Worm (Caenorhabditis elegans) whole organism, midembryonic: ENCODE data around the gene F45D3.3.

Source experiments
- T22C8.4 ChIP-seq: fragments of 200-800 bp; sonication (Bioruptor generic); IDR thresholded peaks from 2 replicates; pipeline ENCODE4 v1.3.6; 2022; ENCODE audit warnings: missing genetic modification characterization, missing compliant biosample characterization
- cog-1 ChIP-seq: sonication (generic microtip); optimal IDR thresholded peaks from 2 replicates; lab custom pipeline; 2016; ENCODE audit warnings: missing genetic modification characterization, missing compliant biosample characterization
- flt-1 ChIP-seq: fragments of 200-800 bp; sonication (Bioruptor generic); IDR thresholded peaks from 2 replicates; pipeline ENCODE4 v1.3.6; 2022; ENCODE audit warnings: missing genetic modification characterization, missing compliant biosample characterization
- klf-2 ChIP-seq: fragments of 200-800 bp; sonication (Bioruptor generic); conservative IDR thresholded peaks from 2 replicates; pipeline ENCODE4 v1.3.6; 2022; ENCODE audit warnings: missing genetic modification reagents, missing genetic modification characterization, missing compliant biosample characterization
- med-1 ChIP-seq: sonication (generic microtip); optimal IDR thresholded peaks from 2 replicates; lab custom pipeline; 2017; ENCODE audit warnings: missing genetic modification characterization, mild to moderate bottlenecking, missing compliant biosample characterization, antibody characterized with exemption, missing genetic modification reagents; ENCODE audit not compliant: insufficient read depth
- ref-1 ChIP-seq: fragments of 200-800 bp; sonication (Bioruptor generic); conservative IDR thresholded peaks from 2 replicates; pipeline ENCODE4 v1.3.6; 2022; ENCODE audit warnings: missing genetic modification reagents, missing genetic modification characterization, missing compliant biosample characterization
- tab-1 ChIP-seq: fragments of 200-800 bp; sonication (Bioruptor generic); IDR thresholded peaks from 2 replicates; pipeline ENCODE4 v1.3.6; 2022; ENCODE audit warnings: missing genetic modification characterization, missing compliant biosample characterization
- ztf-23 ChIP-seq: fragments of 200-800 bp; sonication (Bioruptor generic); IDR thresholded peaks from 2 replicates; pipeline ENCODE4 v1.3.6; 2022; ENCODE audit warnings: missing genetic modification reagents, missing genetic modification characterization, missing compliant biosample characterization
- ztf-29 ChIP-seq: fragments of 200-800 bp; sonication (Bioruptor generic); IDR thresholded peaks from 2 replicates; pipeline ENCODE4 v1.3.6; 2022; ENCODE audit warnings: missing genetic modification reagents, missing genetic modification characterization, missing compliant biosample characterization

The F45D3.3 gene

ce11 chrV:12564902-12565301, 14.7 kb upstream of the F45D3.3 start:
- TF ChIP-seq cog-1 (tag; lab: Kevin White, UChicago) (no peak), flt-1 (no peak), ztf-29 (GFP tag; lab: Robert Waterston, UW) (no peak), tab-1 (GFP tag; lab: Robert Waterston, UW) (no peak), ref-1 (GFP tag; lab: Robert Waterston, UW) (no peak), T22C8.4 (no peak), med-1 (no peak), ztf-23 (GFP tag; lab: Robert Waterston, UW) (no peak), klf-2 (GFP tag; lab: Robert Waterston, UW) (no peak)

ce11 chrV:12563187-12563586, 13.0 kb upstream of the F45D3.3 start, which contains the start of gene mrps-5:
Gene mrps-5, plus strand, starts transcription at chrV:12563487.
- no peak for TF ChIP-seq ztf-23 (GFP tag; lab: Robert Waterston, UW)
- no peak for TF ChIP-seq flt-1
- no peak for TF ChIP-seq med-1
- TF ChIP-seq tab-1 (GFP tag; lab: Robert Waterston, UW): no peak
- TF ChIP-seq T22C8.4: no peak
- TF ChIP-seq ref-1 (GFP tag; lab: Robert Waterston, UW): no peak

ce11 chrV:12560328-12560782, 10.2 kb upstream of the F45D3.3 start, which contains the start of gene sel-1:
Gene sel-1, plus strand, starts transcription at chrV:12560732.
- TF ChIP-seq tab-1 (GFP tag; lab: Robert Waterston, UW): no peak
- no peak for TF ChIP-seq flt-1
- no peak for TF ChIP-seq ztf-23 (GFP tag; lab: Robert Waterston, UW)
- TF ChIP-seq med-1: no peak
- TF ChIP-seq T22C8.4: no peak
- no peak for TF ChIP-seq klf-2 (GFP tag; lab: Robert Waterston, UW)
- TF ChIP-seq ztf-29 (GFP tag; lab: Robert Waterston, UW): no peak
- TF ChIP-seq ref-1 (GFP tag; lab: Robert Waterston, UW): no peak
- no peak for TF ChIP-seq cog-1 (tag; lab: Kevin White, UChicago)

- no peak for TF ChIP-seq klf-2 (GFP tag; lab: Robert Waterston, UW)
- no peak for TF ChIP-seq med-1
- no peak for TF ChIP-seq ztf-29 (GFP tag; lab: Robert Waterston, UW)
Measured at ce11 chrV:12556904-12557303, 6.7 kb upstream of the F45D3.3 start.

- no peak for TF ChIP-seq med-1
- no peak for TF ChIP-seq tab-1 (GFP tag; lab: Robert Waterston, UW)
- TF ChIP-seq ztf-29 (GFP tag; lab: Robert Waterston, UW): no peak
- no peak for TF ChIP-seq klf-2 (GFP tag; lab: Robert Waterston, UW)
- TF ChIP-seq cog-1 (tag; lab: Kevin White, UChicago): no peak
- no peak for TF ChIP-seq ztf-23 (GFP tag; lab: Robert Waterston, UW)
- TF ChIP-seq flt-1: no peak
- no peak for TF ChIP-seq ref-1 (GFP tag; lab: Robert Waterston, UW)
- TF ChIP-seq T22C8.4: no peak
Measured at ce11 chrV:12555872-12556271, 5.7 kb upstream of the F45D3.3 start.

- TF ChIP-seq klf-2 (GFP tag; lab: Robert Waterston, UW) (no peak), ztf-23 (GFP tag; lab: Robert Waterston, UW) (no peak), ztf-29 (GFP tag; lab: Robert Waterston, UW) (no peak), tab-1 (GFP tag; lab: Robert Waterston, UW) (no peak), med-1 (no peak), cog-1 (tag; lab: Kevin White, UChicago) (no peak), ref-1 (GFP tag; lab: Robert Waterston, UW) (no peak), T22C8.4 (no peak), flt-1 (no peak)
Measured at ce11 chrV:12554172-12555031, 4.2 kb upstream of the F45D3.3 start.

ce11 chrV:12553286-12553725, 3.1 kb upstream of the F45D3.3 start:
- no peak for TF ChIP-seq klf-2 (GFP tag; lab: Robert Waterston, UW)
- no peak for TF ChIP-seq tab-1 (GFP tag; lab: Robert Waterston, UW)
- TF ChIP-seq ref-1 (GFP tag; lab: Robert Waterston, UW): no peak
- TF ChIP-seq ztf-29 (GFP tag; lab: Robert Waterston, UW): no peak
- TF ChIP-seq ztf-23 (GFP tag; lab: Robert Waterston, UW): no peak
- no peak for TF ChIP-seq med-1
- no peak for TF ChIP-seq T22C8.4
- TF ChIP-seq cog-1 (tag; lab: Kevin White, UChicago): no peak

ce11 chrV:12552671-12553212, 2.6 kb upstream of the F45D3.3 start, which contains the start of gene F45D3.4:
Gene F45D3.4, minus strand, starts transcription at chrV:12553191.
- no peak for TF ChIP-seq ztf-23 (GFP tag; lab: Robert Waterston, UW)
- TF ChIP-seq cog-1 (tag; lab: Kevin White, UChicago): no peak
- no peak for TF ChIP-seq ztf-29 (GFP tag; lab: Robert Waterston, UW)
- TF ChIP-seq flt-1: no peak
- no peak for TF ChIP-seq T22C8.4
- TF ChIP-seq tab-1 (GFP tag; lab: Robert Waterston, UW): no peak
- no peak for TF ChIP-seq klf-2 (GFP tag; lab: Robert Waterston, UW)
- TF ChIP-seq ref-1 (GFP tag; lab: Robert Waterston, UW): no peak
- no peak for TF ChIP-seq med-1

- TF ChIP-seq ztf-29 (GFP tag; lab: Robert Waterston, UW): no peak
- no peak for TF ChIP-seq T22C8.4
- no peak for TF ChIP-seq ztf-23 (GFP tag; lab: Robert Waterston, UW)
- TF ChIP-seq flt-1: no peak
Measured at ce11 chrV:12551638-12552478, 1.7 kb upstream of the F45D3.3 start.
